Fruit fly (Drosophila melanogaster): ENCODE results near the gene sturkopf.
A peak's percentile ranks its signal among the peaks of the same experiment; 100 is the strongest.

Gene sturkopf

DNA sequence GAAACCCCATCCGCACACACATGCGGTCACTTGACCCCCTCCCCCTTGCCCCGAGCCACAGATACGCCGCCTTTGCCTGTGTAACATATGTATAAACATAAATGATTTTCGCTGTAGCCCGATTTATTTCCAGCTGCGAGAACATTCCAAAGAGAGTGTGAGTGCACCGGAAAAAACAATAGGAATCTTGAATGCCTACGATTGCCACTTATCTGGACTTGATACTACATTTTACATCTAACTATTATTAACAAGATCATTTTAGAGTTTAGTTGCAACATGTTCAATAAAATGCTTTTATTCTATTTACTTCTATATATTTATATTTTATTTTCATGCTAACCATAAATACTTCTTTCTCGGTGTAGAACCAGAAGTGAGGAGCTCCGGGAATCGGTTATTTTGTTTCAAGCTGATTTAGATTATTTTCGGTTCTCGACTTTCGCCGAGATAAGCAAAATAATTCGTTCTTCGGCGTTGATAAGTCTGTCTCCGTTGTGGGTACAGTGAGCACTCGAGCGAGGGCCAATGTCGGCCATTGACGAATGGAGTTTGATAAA is 13.0 kb downstream of the sturkopf start (continued):
- TF ChIP-seq ato (GFP tag; IDR thresholded peaks at IDR 0.05; ENCODE audit: partially characterized antibody), result no peak
- TF ChIP-seq Neu2 (GFP tag; optimal IDR thresholded peaks at IDR 0.05; ENCODE audit: borderline replicate concordance), result no peak
- peak; percentile 72; the same call in 2 of the 3 replicates for TF ChIP-seq ken (GFP tag; IDR thresholded peaks at IDR 0.05)
- peak; percentile 97 for TF ChIP-seq zf30C (GFP tag; optimal IDR thresholded peaks at IDR 0.05)
- TF ChIP-seq Mad (GFP tag; optimal IDR thresholded peaks at IDR 0.05), result peak; percentile 25
- peak; percentile 51; the same call in 1 of the 2 replicates for TF ChIP-seq Awh (GFP tag; IDR thresholded peaks at IDR 0.05)
- TF ChIP-seq CG6683 (GFP tag; optimal IDR thresholded peaks at IDR 0.05), result peak; percentile 32
- TF ChIP-seq CG8478 (optimal IDR thresholded peaks at IDR 0.05), result no peak
- TF ChIP-seq CG17186 (GFP tag; optimal IDR thresholded peaks at IDR 0.05), result no peak
- TF ChIP-seq CG8924 (tag; optimal IDR thresholded peaks at IDR 0.05), result peak; percentile 92
- TF ChIP-seq CG4854 (GFP tag; optimal IDR thresholded peaks at IDR 0.05), result peak; percentile 25
- no peak for TF ChIP-seq CG11085 (GFP tag; IDR thresholded peaks at IDR 0.05)
- peak; percentile 83 for TF ChIP-seq Oli (tag; optimal IDR thresholded peaks at IDR 0.05)
- no peak for TF ChIP-seq Hmx (GFP tag; optimal IDR thresholded peaks at IDR 0.05)
- peak; percentile 41 for TF ChIP-seq fd102C (GFP tag; optimal IDR thresholded peaks at IDR 0.05)
- TF ChIP-seq Oaz (GFP tag; IDR thresholded peaks at IDR 0.05), result peak; percentile 56
- peak; percentile 80 for TF ChIP-seq odd (GFP tag; optimal IDR thresholded peaks at IDR 0.05)
- TF ChIP-seq Hey (tag; optimal IDR thresholded peaks at IDR 0.05), result no peak
- no peak for TF ChIP-seq NK7.1 (GFP tag; optimal IDR thresholded peaks at IDR 0.05)
- peak; percentile 86 for TF ChIP-seq zfh1 (GFP tag; IDR thresholded peaks at IDR 0.05)
- TF ChIP-seq CG15269 (tag; optimal IDR thresholded peaks at IDR 0.05), result peak; percentile 78
- TF ChIP-seq Nf-YC (tag; optimal IDR thresholded peaks at IDR 0.05), result peak; percentile 70
- no peak for TF ChIP-seq nerfin-2 (GFP tag; IDR thresholded peaks at IDR 0.05; ENCODE audit: partially characterized antibody)
- peak; percentile 81 for TF ChIP-seq CG34376 (GFP tag; optimal IDR thresholded peaks at IDR 0.05)
- 0 out of 3 replicates have a peak, but pooled peaks have one; percentile 48 for TF ChIP-seq CG11560 (tag; IDR thresholded peaks at IDR 0.05)
- no peak for TF ChIP-seq dm (GFP tag; optimal IDR thresholded peaks at IDR 0.05)
- TF ChIP-seq D19A (tag; optimal IDR thresholded peaks at IDR 0.05), result peak; percentile 88
- TF ChIP-seq Lim3 (GFP tag; IDR thresholded peaks at IDR 0.05), result no peak
- TF ChIP-seq CG12236 (GFP tag; optimal IDR thresholded peaks at IDR 0.05), result peak; percentile 4
- TF ChIP-seq CG11456 (GFP tag; IDR thresholded peaks at IDR 0.05), result 0 out of 3 replicates have a peak, but pooled peaks have one; percentile 8
- peak; percentile 71 for TF ChIP-seq CG32772 (GFP tag; IDR thresholded peaks at IDR 0.05)
- peak; percentile 79 for TF ChIP-seq dysf (GFP tag; IDR thresholded peaks at IDR 0.05)
- TF ChIP-seq Nf-YB (GFP tag; optimal IDR thresholded peaks at IDR 0.05), result peak; percentile 69
- peak; percentile 25 for TF ChIP-seq mirr (GFP tag; optimal IDR thresholded peaks at IDR 0.05)
- peak; percentile 68 for TF ChIP-seq CG9932 (GFP tag; IDR thresholded peaks at IDR 0.05)
- TF ChIP-seq croc (GFP tag; conservative IDR thresholded peaks at IDR 0.05), result peak; percentile 83
- TF ChIP-seq amos (GFP tag; IDR thresholded peaks at IDR 0.05; ENCODE audit: partially characterized antibody), result no peak
- TF ChIP-seq ham (GFP tag; IDR thresholded peaks at IDR 0.05), result no peak
- TF ChIP-seq CG12942 (GFP tag; optimal IDR thresholded peaks at IDR 0.05), result peak; percentile 76
- TF ChIP-seq gt (GFP tag; IDR thresholded peaks at IDR 0.05), result no peak
- peak; percentile 88 for TF ChIP-seq phol (tag; optimal IDR thresholded peaks at IDR 0.05)
- peak; percentile 69 for TF ChIP-seq CG18476 (GFP tag; optimal IDR thresholded peaks at IDR 0.05)
- TF ChIP-seq CG5180 (GFP tag; optimal IDR thresholded peaks at IDR 0.05), result no peak
- no peak for TF ChIP-seq CG7745 (tag; optimal IDR thresholded peaks at IDR 0.05)
- TF ChIP-seq CG18011 (GFP tag; optimal IDR thresholded peaks at IDR 0.05), result peak; percentile 28
- no peak for TF ChIP-seq CG13287 (GFP tag; IDR thresholded peaks at IDR 0.05; ENCODE audit: partially characterized antibody)
- TF ChIP-seq pum (GFP tag; optimal IDR thresholded peaks at IDR 0.05), result peak; percentile 2
- peak; percentile 26 for TF ChIP-seq tup (GFP tag; optimal IDR thresholded peaks at IDR 0.05)
- TF ChIP-seq CG17912 (GFP tag; optimal IDR thresholded peaks at IDR 0.05), result no peak
- TF ChIP-seq CG12071 (GFP tag; optimal IDR thresholded peaks at IDR 0.05), result no peak

Data from whole organism, embryonic.